Worm (Caenorhabditis elegans): ENCODE results near the gene F15H10.9.
A peak's percentile ranks its signal among the peaks of the same experiment; 100 is the strongest.

F15H10.9 gene

DNA sequence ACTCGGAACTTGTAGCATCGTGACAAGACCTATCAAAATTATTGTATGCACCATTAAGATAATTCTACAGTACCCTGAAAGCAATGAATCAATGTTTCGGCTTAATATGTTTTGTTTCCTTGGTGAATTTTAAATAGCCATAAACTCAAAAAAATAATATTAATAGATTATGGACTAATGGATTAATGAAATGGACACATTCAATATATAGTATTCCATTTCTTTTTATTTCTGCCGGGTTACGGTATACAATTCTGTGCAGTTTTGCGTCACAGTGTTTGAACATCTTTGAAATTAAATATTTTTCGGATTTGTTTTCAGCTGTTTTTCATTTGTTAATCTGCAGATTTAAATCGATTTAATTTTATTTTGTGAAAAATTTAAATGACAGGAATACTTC is 22.1 kb upstream of the F15H10.9 start, which contains the start of gene set-22:
TSS of gene set-22 (plus strand) at position 301 of the 400 bp plus-strand sequence.
- TF ChIP-seq mxl-1 (tag; optimal IDR thresholded peaks at IDR 0.05) (no peak), cebp-2 (GFP tag; IDR thresholded peaks at IDR 0.05) (no peak), lsl-1 (GFP tag; optimal IDR thresholded peaks at IDR 0.05) (peak; percentile 81), unc-62 (GFP tag; optimal IDR thresholded peaks at IDR 0.05) (no peak), F33H1.4 (GFP tag; IDR thresholded peaks at IDR 0.05) (peak; percentile 18; the same call in 1 of the 2 replicates)

DNA sequence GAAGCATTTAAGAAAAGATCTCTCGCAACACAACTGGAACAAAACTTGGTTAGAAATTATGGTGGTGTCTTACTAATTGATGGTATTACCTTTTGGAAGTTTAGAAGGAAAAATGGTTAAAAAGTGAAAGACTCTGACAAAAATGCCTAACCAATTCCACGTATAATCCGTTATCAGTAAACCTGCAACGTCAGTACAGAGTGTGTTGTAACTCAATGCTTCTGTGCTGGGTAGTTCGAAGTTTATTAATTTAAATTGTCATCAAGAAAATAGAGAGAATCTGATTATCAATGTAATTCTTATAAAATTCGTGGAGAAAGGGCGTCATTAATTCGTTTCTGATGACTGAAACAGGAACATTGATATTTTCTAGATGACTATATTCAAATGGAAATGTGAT is 20.7 kb upstream of the F15H10.9 start:
- peak in 1 of 2 experiments; percentile 35 for TF ChIP-seq let-607 (tag; optimal IDR thresholded peaks at IDR 0.05)
- TF ChIP-seq him-1 (tag; optimal IDR thresholded peaks at IDR 0.05): no peak
- peak; percentile 44 for TF ChIP-seq nhr-80 (tag; optimal IDR thresholded peaks at IDR 0.05)
- TF ChIP-seq ztf-18 (tag; optimal IDR thresholded peaks at IDR 0.05): no peak

DNA sequence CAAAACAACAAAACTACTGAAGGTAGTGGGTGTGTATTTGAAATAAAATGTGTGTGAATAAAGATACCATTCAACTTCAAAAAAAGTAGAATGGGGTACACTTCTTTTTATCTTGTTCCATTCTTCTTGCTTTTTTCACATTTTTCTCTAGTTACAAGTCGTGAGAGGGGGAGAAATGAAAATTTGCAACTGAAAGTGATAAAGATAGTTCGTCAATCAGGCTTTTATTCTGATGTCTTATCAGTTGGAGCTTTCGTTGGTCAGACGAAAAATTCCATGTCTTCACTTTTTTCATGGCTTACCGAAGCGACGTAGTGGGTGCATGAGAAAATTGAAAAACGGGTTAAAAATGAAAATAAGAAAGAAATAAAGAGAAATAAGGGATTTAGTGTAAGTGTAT is 19.2 kb upstream of the F15H10.9 start, which contains the start of gene Y32F6A.4:
TSS of gene Y32F6A.4 (minus strand) at position 347 of the 400 bp plus-strand sequence.
- TF ChIP-seq nhr-80 (tag; optimal IDR thresholded peaks at IDR 0.05) (peak; percentile 47), let-607 (tag; optimal IDR thresholded peaks at IDR 0.05) (no peak)

DNA sequence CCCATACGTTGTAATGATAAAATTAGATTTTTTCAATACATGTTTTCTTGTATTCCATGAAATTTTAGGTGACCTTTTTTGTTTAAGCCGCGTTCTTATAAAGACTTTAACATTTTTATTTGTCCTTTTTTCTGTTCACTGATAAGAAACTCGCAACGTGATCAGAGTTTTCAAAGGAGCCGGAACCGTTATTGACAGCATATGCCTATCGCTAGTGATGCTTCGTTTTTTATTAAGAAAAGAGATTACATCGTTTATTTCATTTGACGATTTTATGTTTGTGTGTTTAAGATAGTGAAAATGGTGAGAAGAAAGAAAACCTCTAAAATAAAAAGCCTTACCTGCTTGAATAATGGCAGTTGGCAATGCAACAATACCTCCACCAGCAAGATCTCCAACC is 18.1 kb upstream of the F15H10.9 start:
- TF ChIP-seq Y95B8A.8 (GFP tag; IDR thresholded peaks at IDR 0.05) (no peak), fkh-3 (tag; optimal IDR thresholded peaks at IDR 0.05) (no peak), Y67H2A.10 (GFP tag; conservative IDR thresholded peaks at IDR 0.05) (no peak), dox-1 (GFP tag; IDR thresholded peaks at IDR 0.05) (peak; percentile 32; the same call in 1 of the 2 replicates), B0035.1 (tag; optimal IDR thresholded peaks at IDR 0.05) (no peak), ets-4 (GFP tag; optimal IDR thresholded peaks at IDR 0.05) (peak; percentile 82), lir-1 (GFP tag; conservative IDR thresholded peaks at IDR 0.05) (no peak), nhr-80 (tag; optimal IDR thresholded peaks at IDR 0.05) (peak; percentile 87), F57C9.4 (tag; optimal IDR thresholded peaks at IDR 0.05) (no peak), zim-3 (tag; optimal IDR thresholded peaks at IDR 0.05) (no peak), Y53G8AR.9 (GFP tag; conservative IDR thresholded peaks at IDR 0.05) (no peak), ceh-91 (GFP tag; IDR thresholded peaks at IDR 0.05) (no peak)

DNA sequence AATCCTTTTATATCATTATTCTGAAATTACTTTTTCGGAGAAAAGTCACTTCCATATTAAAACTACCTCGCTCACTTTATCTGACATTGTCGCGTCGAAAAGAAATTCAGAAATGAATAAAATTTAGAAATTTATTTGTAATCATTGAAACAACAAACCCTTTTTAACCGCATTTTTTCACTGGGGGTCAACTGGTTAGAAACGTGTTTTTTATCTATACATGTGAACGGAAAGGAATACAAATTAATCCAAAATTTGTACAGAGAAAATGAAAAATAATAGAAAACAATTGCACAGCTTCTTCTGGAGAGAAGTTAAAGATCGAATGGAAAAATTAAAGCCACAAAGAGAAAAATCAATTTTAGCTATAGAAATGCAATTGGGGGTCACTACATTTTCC is 14.1 kb upstream of the F15H10.9 start, which contains the start of gene tag-314:
TSS of gene tag-314 (minus strand) at position 101 of the 400 bp plus-strand sequence.
- TF ChIP-seq rcor-1 (GFP tag; IDR thresholded peaks at IDR 0.05): no peak

DNA sequence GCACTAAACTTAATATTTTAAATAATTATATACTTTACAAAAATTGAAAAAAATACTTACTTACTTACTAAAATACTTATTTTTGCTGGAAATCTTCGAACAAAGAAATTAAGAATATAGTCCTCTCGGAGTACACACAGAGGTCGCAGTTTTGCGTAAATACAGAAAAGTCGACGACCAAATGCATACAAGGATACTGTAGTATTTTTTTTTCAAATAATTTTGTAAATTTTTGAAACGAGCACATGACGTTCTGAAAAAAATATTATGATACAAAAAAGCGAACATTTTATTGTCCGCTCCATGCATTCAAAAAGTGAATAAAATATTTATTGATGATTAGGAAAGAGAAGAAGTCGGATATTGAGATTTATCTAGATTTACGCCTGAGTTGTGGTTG is 11.7 kb upstream of the F15H10.9 start, which contains the start of gene apc-10:
TSS of gene apc-10 (minus strand) at position 101 of the 400 bp plus-strand sequence.
- no peak for TF ChIP-seq egrh-3 (GFP tag; IDR thresholded peaks at IDR 0.05)
- no peak for TF ChIP-seq B0019.2 (GFP tag; conservative IDR thresholded peaks at IDR 0.05)
- no peak for TF ChIP-seq K12H6.12 (tag; optimal IDR thresholded peaks at IDR 0.05)
- TF ChIP-seq fkh-3 (tag; optimal IDR thresholded peaks at IDR 0.05): no peak
- no peak for TF ChIP-seq let-607 (tag; optimal IDR thresholded peaks at IDR 0.05)
- peak; percentile 62 for TF ChIP-seq lsl-1 (GFP tag; optimal IDR thresholded peaks at IDR 0.05)
- TF ChIP-seq nfyb-1 (GFP tag; IDR thresholded peaks at IDR 0.05): no peak
- no peak for TF ChIP-seq ztf-22 (GFP tag; optimal IDR thresholded peaks at IDR 0.05)
- no peak for TF ChIP-seq nfya-2 (GFP tag; IDR thresholded peaks at IDR 0.05)

DNA sequence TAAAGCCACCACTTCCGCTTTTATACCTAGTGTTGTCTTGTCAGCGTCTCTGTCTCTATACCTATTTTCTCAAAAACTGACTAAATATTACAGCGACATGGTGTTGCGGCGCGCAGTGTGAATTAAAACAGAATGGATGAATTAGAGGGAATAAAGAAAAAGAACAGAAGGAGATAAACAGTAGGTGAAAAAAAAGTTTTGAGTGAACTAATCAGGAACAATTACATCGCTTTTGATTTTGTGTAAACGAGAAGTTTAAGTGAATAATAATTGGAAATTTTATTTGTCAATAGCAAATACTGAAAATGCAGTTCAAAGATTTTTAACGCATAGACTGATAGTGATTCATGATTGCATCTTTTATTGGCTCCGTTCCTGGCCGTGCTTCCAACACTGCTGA is 10.6 kb upstream of the F15H10.9 start, which contains the start of gene col-12:
TSS of gene col-12 (minus strand) at position 101 of the 400 bp plus-strand sequence.
- TF ChIP-seq chd-7 (tag; optimal IDR thresholded peaks at IDR 0.05) (no peak), dox-1 (GFP tag; IDR thresholded peaks at IDR 0.05) (no peak), attf-6 (GFP tag; IDR thresholded peaks at IDR 0.05) (no peak), repo-1 (tag; optimal IDR thresholded peaks at IDR 0.05) (no peak), ztf-3 (GFP tag; optimal IDR thresholded peaks at IDR 0.05) (no peak), ets-4 (GFP tag; optimal IDR thresholded peaks at IDR 0.05) (no peak)
